Fruit fly (Drosophila melanogaster): ENCODE measurements around the gene CG3226.

Gene CG3226

dm6 chrX:6654198-6654831 lies at the start of gene CG3226, which contains the start of gene Cdc7 (continued):
- TF ChIP-seq Dip2 (GFP tag; IDR thresholded peaks at IDR 0.05) (no peak), pnt (GFP tag; optimal IDR thresholded peaks at IDR 0.05) (no peak), CG18599 (GFP tag; optimal IDR thresholded peaks at IDR 0.05) (peak; percentile 83), wor (GFP tag; IDR thresholded peaks at IDR 0.05) (no peak), CG13123 (GFP tag; optimal IDR thresholded peaks at IDR 0.05) (no peak), Chrac-16 (GFP tag; optimal IDR thresholded peaks at IDR 0.05) (peak; percentile 38), Hmr (GFP tag; optimal IDR thresholded peaks at IDR 0.05) (peak; percentile 93), Dek (tag; optimal IDR thresholded peaks at IDR 0.05) (peak; percentile 56), CG30020 (tag; optimal IDR thresholded peaks at IDR 0.05) (peak; percentile 61), CG15479 (GFP tag; optimal IDR thresholded peaks at IDR 0.05) (peak; percentile 10), klu (GFP tag; IDR thresholded peaks at IDR 0.05) (no peak), CG12744 (GFP tag; optimal IDR thresholded peaks at IDR 0.05) (no peak), eyg (GFP tag; optimal IDR thresholded peaks at IDR 0.05) (peak; percentile 17), Hmx (GFP tag; optimal IDR thresholded peaks at IDR 0.05) (no peak), CG12769 (tag; optimal IDR thresholded peaks at IDR 0.05) (peak; percentile 66), run (tag; optimal IDR thresholded peaks at IDR 0.05) (no peak), CG42726 (GFP tag; IDR thresholded peaks at IDR 0.05; ENCODE audit: partially characterized antibody) (peak; percentile 83), CG18262 (tag; optimal IDR thresholded peaks at IDR 0.05) (peak; percentile 64), gfzf (GFP tag; optimal IDR thresholded peaks at IDR 0.05) (peak; percentile 83), h (optimal IDR thresholded peaks at IDR 0.05) (no peak), p53 (GFP tag; optimal IDR thresholded peaks at IDR 0.05) (peak; percentile 21), C15 (GFP tag; IDR thresholded peaks at IDR 0.05) (no peak), bcd (GFP tag; optimal IDR thresholded peaks at IDR 0.05) (peak; percentile 83), CG2199 (GFP tag; IDR thresholded peaks at IDR 0.05) (no peak), ash1 (GFP tag; optimal IDR thresholded peaks at IDR 0.05) (peak; percentile 66), Bdp1 (GFP tag; optimal IDR thresholded peaks at IDR 0.05) (peak; percentile 48), CG33557 (GFP tag; optimal IDR thresholded peaks at IDR 0.05) (peak; percentile 77), sr (GFP tag; IDR thresholded peaks at IDR 0.05) (peak; percentile 19; the same call in 1 of the 3 replicates), D (optimal IDR thresholded peaks at IDR 0.05) (no peak), D (GFP tag; optimal IDR thresholded peaks at IDR 0.05) (peak; percentile 43), CG6254 (GFP tag; optimal IDR thresholded peaks at IDR 0.05) (peak; percentile 57), sima (GFP tag; optimal IDR thresholded peaks at IDR 0.05) (no peak), yki (optimal IDR thresholded peaks at IDR 0.05) (no peak), CG18619 (GFP tag; optimal IDR thresholded peaks at IDR 0.05) (peak; percentile 77), CG2129 (GFP tag; IDR thresholded peaks at IDR 0.05; ENCODE audit: partially characterized antibody) (peak; percentile 32; the same call in 1 of the 2 replicates), CG15601 (tag; optimal IDR thresholded peaks at IDR 0.05) (peak; percentile 71), Dp (GFP tag; optimal IDR thresholded peaks at IDR 0.05) (peak; percentile 62), gsb (GFP tag; IDR thresholded peaks at IDR 0.05) (no peak), CG2202 (tag; optimal IDR thresholded peaks at IDR 0.05) (peak; percentile 58), vfl (GFP tag; optimal IDR thresholded peaks at IDR 0.05) (no peak)

- TF ChIP-seq gem (tag; optimal IDR thresholded peaks at IDR 0.05) = peak; percentile 18
- TF ChIP-seq CG12391 (tag; optimal IDR thresholded peaks at IDR 0.05) = no peak
- TF ChIP-seq CG9817 (tag; optimal IDR thresholded peaks at IDR 0.05) = no peak
- TF ChIP-seq slbo (GFP tag; IDR thresholded peaks at IDR 0.05) = no peak
- TF ChIP-seq zfh2 (GFP tag; optimal IDR thresholded peaks at IDR 0.05) = no peak
- peak; percentile 78 for TF ChIP-seq sens (GFP tag)
- TF ChIP-seq CG6689 (GFP tag; IDR thresholded peaks at IDR 0.05) = no peak
- TF ChIP-seq CG3281 (GFP tag; optimal IDR thresholded peaks at IDR 0.05) = no peak
- peak; percentile 18 for TF ChIP-seq fd96Cb (tag; optimal IDR thresholded peaks at IDR 0.05)
- TF ChIP-seq Rx (GFP tag; IDR thresholded peaks at IDR 0.05) = no peak
- TF ChIP-seq row (GFP tag; IDR thresholded peaks at IDR 0.05) = no peak
- no peak for TF ChIP-seq ems (GFP tag; optimal IDR thresholded peaks at IDR 0.05)
- TF ChIP-seq CoRest (tag; optimal IDR thresholded peaks at IDR 0.05) = no peak
- TF ChIP-seq BtbVII (GFP tag; optimal IDR thresholded peaks at IDR 0.05) = no peak
Observed at dm6 chrX:6703237-6703636, 49.2 kb upstream of the CG3226 start.

Data from whole organism, embryonic.